Fruit fly (Drosophila melanogaster) whole organism, pupa: ENCODE measurements around the gene nac.

Experiments
- CG10348 ChIP-seq: fragments of 200-800 bp; sonication (Bioruptor generic); IDR thresholded peaks from 2 replicates; pipeline ENCODE4 v1.3.6; 2022; ENCODE audit warnings: missing biosample characterization, missing genetic modification characterization
- CG13204 ChIP-seq: fragments of 200-800 bp; sonication (Bioruptor generic); optimal IDR thresholded peaks from 2 replicates; lab custom pipeline; 2018; ENCODE audit warnings: missing biosample characterization, mild to moderate bottlenecking, missing genetic modification characterization, moderate library complexity
- CG14655 ChIP-seq: fragments of 200-800 bp; sonication (Bioruptor generic); optimal IDR thresholded peaks from 3 replicates; lab custom pipeline; 2017; ENCODE audit warnings: mild to moderate bottlenecking, missing biosample characterization, missing genetic modification reagents, missing genetic modification characterization
- CG15710 ChIP-seq: fragments of 200-800 bp; sonication (Bioruptor generic); optimal IDR thresholded peaks from 2 replicates; lab custom pipeline; 2018; ENCODE audit warnings: missing biosample characterization, mild to moderate bottlenecking, missing genetic modification characterization, moderate library complexity
- CG34367 ChIP-seq: fragments of 200-800 bp; sonication (Bioruptor generic); optimal IDR thresholded peaks from 2 replicates; lab custom pipeline; 2018; ENCODE audit warnings: missing biosample characterization, mild to moderate bottlenecking, missing genetic modification characterization
- CG8159 ChIP-seq: fragments of 200-800 bp; sonication (Bioruptor generic); optimal IDR thresholded peaks from 3 replicates; lab custom pipeline; 2018; ENCODE audit warnings: missing biosample characterization, mild to moderate bottlenecking, missing genetic modification characterization, moderate library complexity
- EcR ChIP-seq: fragments of 200-800 bp; sonication (Bioruptor generic); optimal IDR thresholded peaks from 3 replicates; lab custom pipeline; 2019; ENCODE audit warnings: missing biosample characterization, missing genetic modification characterization, mild to moderate bottlenecking, moderate library complexity, missing genetic modification reagents
- Ets98B ChIP-seq: fragments of 200-800 bp; sonication (Bioruptor generic); IDR thresholded peaks from 2 replicates; pipeline ENCODE4 v1.3.6; 2022; ENCODE audit warnings: missing biosample characterization, missing genetic modification characterization
- Pif1A ChIP-seq: fragments of 200-800 bp; sonication (Bioruptor generic); optimal IDR thresholded peaks from 3 replicates; lab custom pipeline; 2016; ENCODE audit warnings: missing biosample characterization, missing genetic modification characterization
- Pif1B ChIP-seq: fragments of 200-800 bp; sonication (Bioruptor generic); optimal IDR thresholded peaks from 3 replicates; lab custom pipeline; 2016; ENCODE audit warnings: missing biosample characterization, missing genetic modification characterization
- Snoo ChIP-seq: fragments of 200-800 bp; sonication (Bioruptor generic); optimal IDR thresholded peaks from 3 replicates; lab custom pipeline; 2017; ENCODE audit warnings: missing biosample characterization, mild to moderate bottlenecking, missing genetic modification characterization, inconsistent platforms
- fd96Ca ChIP-seq: fragments of 200-800 bp; sonication (Bioruptor generic); IDR thresholded peaks from 3 replicates; pipeline ENCODE4 v1.3.6; 2022; ENCODE audit warnings: missing biosample characterization, missing genetic modification characterization
- gl ChIP-seq: fragments of 200-800 bp; sonication (Bioruptor generic); optimal IDR thresholded peaks from 2 replicates; lab custom pipeline; 2018; ENCODE audit warnings: missing biosample characterization, mild to moderate bottlenecking, missing genetic modification characterization
- rn ChIP-seq: fragments of 200-800 bp; sonication (Bioruptor generic); IDR thresholded peaks from 2 replicates; pipeline ENCODE4 v1.3.6; 2022; ENCODE audit warnings: missing biosample characterization, missing genetic modification characterization

DNA sequence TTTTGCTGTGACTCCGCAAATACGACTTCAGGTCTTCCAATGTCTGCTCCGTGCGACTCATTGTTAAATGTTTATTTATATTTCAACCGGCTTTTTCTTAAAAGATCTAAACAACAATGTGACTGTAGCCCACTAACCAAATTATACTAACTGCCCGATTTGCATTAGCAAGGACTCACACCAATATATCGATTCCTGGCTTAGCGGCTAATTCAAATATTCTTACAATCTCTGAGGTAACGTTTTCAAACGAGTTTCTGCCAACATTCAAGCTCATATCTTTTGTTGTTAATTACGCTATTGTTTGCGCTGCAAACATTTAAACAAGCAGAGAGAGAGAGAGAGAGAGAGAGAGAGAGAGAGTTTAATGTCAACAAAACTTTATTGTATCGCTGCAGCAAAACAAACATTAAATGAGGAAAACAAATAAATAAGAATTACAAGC, 4.7 kb upstream of the nac start, which contains the start of gene tex:
- TF ChIP-seq CG15710 (no peak), CG8159 (tag; lab: Kevin White, UChicago) (no peak), EcR (GFP tag; lab: Kevin White, UChicago) (no peak), Ets98B (GFP tag; lab: Robert Waterston, UW) (no peak), Pif1A (GFP tag; lab: Kevin White, UChicago) (no peak), CG14655 (GFP tag; lab: Kevin White, UChicago) (no peak), CG34367 (no peak), rn (GFP tag; lab: Robert Waterston, UW) (no peak), fd96Ca (GFP tag; lab: Robert Waterston, UW) (no peak), CG13204 (GFP tag; lab: Kevin White, UChicago) (no peak), Pif1B (GFP tag; lab: Kevin White, UChicago) (no peak), CG10348 (GFP tag; lab: Robert Waterston, UW) (no peak), Snoo (tag; lab: Kevin White, UChicago) (no peak), gl (tag; lab: Kevin White, UChicago) (no peak)
